Worm (Caenorhabditis elegans) whole organism, L4 larva: Measurements from ENCODE around the gene R13A1.1.

Experiments used
- F26F4.8 ChIP-seq: fragments of 200-800 bp; sonication (Bioruptor generic); conservative IDR thresholded peaks from 2 replicates; pipeline ENCODE4 v1.3.6; 2022; ENCODE audit warnings: missing genetic modification characterization, missing compliant biosample characterization
- F49E8.2 ChIP-seq: sonication (generic microtip); optimal IDR thresholded peaks from 2 replicates; lab custom pipeline; 2016; ENCODE audit warnings: missing compliant biosample characterization, mild to moderate bottlenecking, missing genetic modification characterization, borderline replicate concordance
- T20F7.1 ChIP-seq: fragments of 200-800 bp; sonication (Bioruptor generic); optimal IDR thresholded peaks from 2 replicates; lab custom pipeline; 2018; ENCODE audit warnings: mild to moderate bottlenecking, missing genetic modification characterization, missing compliant biosample characterization
- fos-1 ChIP-seq: fragments of 150-350 bp; optimal IDR thresholded peaks from 2 replicates; lab custom pipeline; 2014; ENCODE audit warnings: missing biosample characterization, missing genetic modification characterization
- hlh-11 ChIP-seq: fragments of 200-800 bp; sonication (Bioruptor generic); optimal IDR thresholded peaks from 2 replicates; lab custom pipeline; 2018; ENCODE audit warnings: mild to moderate bottlenecking, missing genetic modification characterization, missing compliant biosample characterization
- hlh-30 ChIP-seq: sonication (generic microtip); optimal IDR thresholded peaks from 2 replicates; lab custom pipeline; 2017; ENCODE audit warnings: antibody characterized with exemption, mild to moderate bottlenecking, missing genetic modification characterization, missing compliant biosample characterization; ENCODE audit not compliant: insufficient read depth
- jun-1 ChIP-seq: fragments of 150-350 bp; optimal IDR thresholded peaks from 2 replicates; lab custom pipeline; 2014; ENCODE audit warnings: missing biosample characterization, missing genetic modification reagents, missing genetic modification characterization
- lin-38 ChIP-seq: fragments of 200-800 bp; sonication (Bioruptor generic); IDR thresholded peaks from 2 replicates; pipeline ENCODE4 v1.3.6; 2022; ENCODE audit warnings: missing genetic modification reagents, missing genetic modification characterization, missing compliant biosample characterization
- lsy-2 ChIP-seq, 2 experiments: fragments of 150-350 bp in 1 of 2; sonication (generic microtip) in 1 of 2; optimal IDR thresholded peaks; 2 replicates each; lab custom pipeline; 2014 to 2017; ENCODE audit warnings: missing biosample characterization in 2 of 2, missing genetic modification characterization in 2 of 2
- mdl-1 ChIP-seq, 2 experiments: fragments of 150-350 bp in 1 of 2; sonication (generic microtip) in 1 of 2; optimal IDR thresholded peaks; 2 replicates each; lab custom pipeline; 2014 to 2017; ENCODE audit warnings: missing biosample characterization in 2 of 2, missing genetic modification characterization in 2 of 2
- mep-1 ChIP-seq: fragments of 150-350 bp; sonication (generic microtip); optimal IDR thresholded peaks from 3 replicates; lab custom pipeline; 2014; ENCODE audit warnings: missing biosample characterization, missing genetic modification characterization
- nhr-48 ChIP-seq: sonication (generic microtip); optimal IDR thresholded peaks from 2 replicates; lab custom pipeline; 2016; ENCODE audit warnings: mild to moderate bottlenecking, missing genetic modification characterization, missing compliant biosample characterization
- nhr-77 ChIP-seq: fragments of 150-350 bp; optimal IDR thresholded peaks from 2 replicates; lab custom pipeline; 2014; ENCODE audit warnings: missing biosample characterization, missing genetic modification characterization

DNA sequence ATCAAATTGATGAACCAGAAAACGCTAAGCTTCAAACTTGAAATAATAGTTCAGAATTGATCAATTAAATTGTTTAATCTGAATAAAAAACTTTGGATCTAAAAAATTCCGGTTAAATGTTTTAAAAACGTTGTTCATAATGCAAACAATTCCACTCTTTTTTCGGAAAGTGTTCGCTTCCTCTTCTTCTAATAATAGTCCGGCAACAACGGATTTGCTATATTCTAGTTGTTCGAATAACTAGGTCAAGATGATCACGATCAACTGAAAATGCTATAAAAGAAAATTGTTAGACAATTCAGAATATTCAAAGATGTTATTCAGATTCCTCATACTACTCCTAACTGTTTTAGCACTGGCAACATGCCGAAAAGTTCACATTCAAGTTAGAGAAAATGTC, 11.1 kb downstream of the R13A1.1 start, which contains the start of gene D2024.4:
- TF ChIP-seq mep-1 (tag; lab: Kevin White, UChicago) (no peak), mdl-1 (tag; optimal IDR thresholded peaks at IDR 0.05; lab: Kevin White, UChicago) (no peak), hlh-11 (tag; lab: Kevin White, UChicago) (no peak), hlh-30 (tag; lab: Kevin White, UChicago) (no peak), T20F7.1 (GFP tag; lab: Kevin White, UChicago) (no peak), nhr-48 (no peak), fos-1 (tag; lab: Kevin White, UChicago) (no peak), lsy-2 (tag; optimal IDR thresholded peaks at IDR 0.05; lab: Kevin White, UChicago) (no peak), F49E8.2 (tag; lab: Kevin White, UChicago) (no peak), F26F4.8 (no peak), nhr-77 (tag; lab: Kevin White, UChicago) (no peak), lin-38 (GFP tag; lab: Robert Waterston, UW) (no peak), jun-1 (tag; lab: Kevin White, UChicago) (no peak)
